Worm (Caenorhabditis elegans) whole organism, late embryonic: ENCODE data around the gene ttc-7.

Source experiments
- C08G9.2 ChIP-seq: sonication (generic microtip); optimal IDR thresholded peaks from 2 replicates; lab custom pipeline; 2016; ENCODE audit warnings: mild to moderate bottlenecking, missing genetic modification characterization, moderate library complexity, missing compliant biosample characterization
- C38D4.7 ChIP-seq: fragments of 200-800 bp; sonication (Bioruptor generic); optimal IDR thresholded peaks from 2 replicates; lab custom pipeline; 2018; ENCODE audit warnings: mild to moderate bottlenecking, missing genetic modification characterization, moderate library complexity, missing compliant biosample characterization
- F13H6.1 ChIP-seq: sonication (generic microtip); optimal IDR thresholded peaks from 2 replicates; lab custom pipeline; 2016; ENCODE audit warnings: missing genetic modification characterization, missing compliant biosample characterization
- K02D7.2 ChIP-seq: sonication (generic microtip); optimal IDR thresholded peaks from 2 replicates; lab custom pipeline; 2017; ENCODE audit warnings: mild to moderate bottlenecking, missing genetic modification characterization, missing compliant biosample characterization
- K09A11.1 ChIP-seq: sonication (generic microtip); optimal IDR thresholded peaks from 2 replicates; lab custom pipeline; 2017; ENCODE audit warnings: antibody characterized with exemption, mild to moderate bottlenecking, missing genetic modification characterization, missing compliant biosample characterization; ENCODE audit not compliant: insufficient read depth
- T23F11.4 ChIP-seq: fragments of 200-800 bp; sonication (Bioruptor generic); optimal IDR thresholded peaks from 2 replicates; lab custom pipeline; 2018; ENCODE audit warnings: mild to moderate bottlenecking, missing genetic modification characterization, missing compliant biosample characterization
- Y22D7AL.16 ChIP-seq: sonication (generic microtip); optimal IDR thresholded peaks from 2 replicates; lab custom pipeline; 2016; ENCODE audit warnings: missing genetic modification characterization, missing compliant biosample characterization
- ahr-1 ChIP-seq: sonication (generic microtip); optimal IDR thresholded peaks from 2 replicates; lab custom pipeline; 2016; ENCODE audit warnings: missing genetic modification characterization, missing compliant biosample characterization
- ceh-19 ChIP-seq: fragments of 200-800 bp; sonication (Bioruptor generic); optimal IDR thresholded peaks from 2 replicates; lab custom pipeline; 2018; ENCODE audit warnings: mild to moderate bottlenecking, missing genetic modification characterization, missing compliant biosample characterization
- ceh-2 ChIP-seq: sonication (generic microtip); optimal IDR thresholded peaks from 2 replicates; lab custom pipeline; 2016; ENCODE audit warnings: missing genotype, missing genetic modification characterization, missing compliant biosample characterization
- ceh-22 ChIP-seq: sonication (generic microtip); optimal IDR thresholded peaks from 2 replicates; lab custom pipeline; 2017; ENCODE audit warnings: missing biosample characterization, missing genetic modification characterization
- ceh-45 ChIP-seq: fragments of 200-800 bp; sonication (Bioruptor generic); IDR thresholded peaks from 2 replicates; pipeline ENCODE4 v1.3.6; 2022; ENCODE audit warnings: missing genetic modification reagents, missing genetic modification characterization, missing compliant biosample characterization
- ceh-48 ChIP-seq: sonication (generic microtip); optimal IDR thresholded peaks from 2 replicates; lab custom pipeline; 2016; ENCODE audit warnings: missing genetic modification characterization, inconsistent platforms, missing compliant biosample characterization
- ceh-6 ChIP-seq: fragments of 200-800 bp; sonication (Bioruptor generic); optimal IDR thresholded peaks from 2 replicates; lab custom pipeline; 2018; ENCODE audit warnings: mild to moderate bottlenecking, missing genetic modification characterization, missing compliant biosample characterization
- ceh-9 ChIP-seq: sonication (generic microtip); optimal IDR thresholded peaks from 2 replicates; lab custom pipeline; 2016; ENCODE audit warnings: mild to moderate bottlenecking, missing genetic modification characterization, inconsistent platforms, missing compliant biosample characterization
- che-1 ChIP-seq: sonication (generic microtip); optimal IDR thresholded peaks from 2 replicates; lab custom pipeline; 2016; ENCODE audit warnings: mild to moderate bottlenecking, missing genetic modification characterization, missing compliant biosample characterization
- elt-4 ChIP-seq: sonication (generic microtip); optimal IDR thresholded peaks from 2 replicates; lab custom pipeline; 2016; ENCODE audit warnings: missing genetic modification characterization, missing compliant biosample characterization
- eyg-1 ChIP-seq: sonication (generic microtip); optimal IDR thresholded peaks from 2 replicates; lab custom pipeline; 2016; ENCODE audit warnings: missing genotype, missing genetic modification characterization, missing compliant biosample characterization
- fax-1 ChIP-seq: sonication (generic microtip); optimal IDR thresholded peaks from 2 replicates; lab custom pipeline; 2016; ENCODE audit warnings: missing genotype, missing genetic modification characterization, missing compliant biosample characterization
- fkh-10 ChIP-seq: fragments of 150-350 bp; optimal IDR thresholded peaks from 2 replicates; lab custom pipeline; 2014; ENCODE audit warnings: missing biosample characterization, missing genetic modification reagents, missing genetic modification characterization
- gmeb-2 ChIP-seq: sonication (generic microtip); optimal IDR thresholded peaks from 2 replicates; lab custom pipeline; 2016; ENCODE audit warnings: missing genetic modification characterization, inconsistent platforms, missing compliant biosample characterization
- hlh-30 ChIP-seq: sonication (generic microtip); optimal IDR thresholded peaks from 2 replicates; lab custom pipeline; 2017; ENCODE audit warnings: antibody characterized with exemption, missing genetic modification characterization, missing compliant biosample characterization; ENCODE audit not compliant: insufficient read depth
- hlh-6 ChIP-seq: sonication (generic microtip); optimal IDR thresholded peaks from 2 replicates; lab custom pipeline; 2016; ENCODE audit warnings: missing genotype, missing genetic modification characterization, missing compliant biosample characterization
- hlh-8 ChIP-seq: sonication (generic microtip); optimal IDR thresholded peaks from 2 replicates; lab custom pipeline; 2016; ENCODE audit warnings: missing genotype, missing genetic modification characterization, missing compliant biosample characterization
- lim-6 ChIP-seq: sonication (generic microtip); optimal IDR thresholded peaks from 2 replicates; lab custom pipeline; 2016; ENCODE audit warnings: missing genetic modification characterization, missing compliant biosample characterization
- lin-11 ChIP-seq: fragments of 200-800 bp; sonication (Bioruptor generic); optimal IDR thresholded peaks from 2 replicates; lab custom pipeline; 2018; ENCODE audit warnings: mild to moderate bottlenecking, missing genetic modification characterization, missing compliant biosample characterization
- nfya-1 ChIP-seq: sonication (generic microtip); optimal IDR thresholded peaks from 2 replicates; lab custom pipeline; 2017; ENCODE audit warnings: missing genetic modification characterization, mild to moderate bottlenecking, missing compliant biosample characterization, antibody characterized with exemption, moderate library complexity
- npax-4 ChIP-seq: sonication (generic microtip); optimal IDR thresholded peaks from 2 replicates; lab custom pipeline; 2016; ENCODE audit warnings: missing genetic modification characterization, missing compliant biosample characterization
- pag-3 ChIP-seq: sonication (generic microtip); optimal IDR thresholded peaks from 2 replicates; lab custom pipeline; 2016; ENCODE audit warnings: missing compliant biosample characterization, missing genetic modification characterization, borderline replicate concordance
- pax-1 ChIP-seq: fragments of 150-350 bp; optimal IDR thresholded peaks from 2 replicates; lab custom pipeline; 2014; ENCODE audit warnings: missing biosample characterization, missing genetic modification characterization
- pqm-1 ChIP-seq: sonication (generic microtip); optimal IDR thresholded peaks from 2 replicates; lab custom pipeline; 2016; ENCODE audit warnings: missing genetic modification characterization, missing compliant biosample characterization
- rnt-1 ChIP-seq: sonication (generic microtip); optimal IDR thresholded peaks from 2 replicates; lab custom pipeline; 2016; ENCODE audit warnings: missing genetic modification characterization, missing compliant biosample characterization
- sdc-2 ChIP-seq: sonication (generic microtip); optimal IDR thresholded peaks from 2 replicates; lab custom pipeline; 2016; ENCODE audit warnings: missing genotype, missing genetic modification characterization, missing compliant biosample characterization
- sox-2 ChIP-seq: fragments of 200-800 bp; sonication (Bioruptor generic); IDR thresholded peaks from 2 replicates; pipeline ENCODE4 v1.3.6; 2022; ENCODE audit warnings: missing genetic modification reagents, missing genetic modification characterization, missing compliant biosample characterization
- sox-4 ChIP-seq: sonication (generic microtip); optimal IDR thresholded peaks from 2 replicates; lab custom pipeline; 2017; ENCODE audit warnings: mild to moderate bottlenecking, missing genetic modification characterization, inconsistent platforms, missing compliant biosample characterization
- syd-9 ChIP-seq: sonication (generic microtip); optimal IDR thresholded peaks from 2 replicates; lab custom pipeline; 2016; ENCODE audit warnings: mild to moderate bottlenecking, missing genetic modification characterization, moderate library complexity, missing compliant biosample characterization
- tbx-2 ChIP-seq: sonication (generic microtip); optimal IDR thresholded peaks from 2 replicates; lab custom pipeline; 2016; ENCODE audit warnings: missing genetic modification characterization, missing compliant biosample characterization
- ttx-3 ChIP-seq: sonication (generic microtip); optimal IDR thresholded peaks from 2 replicates; lab custom pipeline; 2016; ENCODE audit warnings: missing genetic modification reagents, missing genetic modification characterization, missing compliant biosample characterization
- unc-3 ChIP-seq, 2 experiments: fragments of 200-800 bp in 1 of 2; sonication (Bioruptor generic) in 1 of 2; sonication (generic microtip) in 1 of 2; conservative IDR thresholded peaks in 1 of 2; optimal IDR thresholded peaks in 1 of 2; 2 replicates each; pipeline versions ENCODE4 v1.3.6 to Lab custom; 2016 to 2022; ENCODE audit warnings: missing compliant biosample characterization in 2 of 2, missing genetic modification characterization in 2 of 2, missing genetic modification reagents in 1 of 2
- unc-42 ChIP-seq: sonication (generic microtip); optimal IDR thresholded peaks from 2 replicates; lab custom pipeline; 2016; ENCODE audit warnings: missing genotype, missing genetic modification characterization, missing compliant biosample characterization
- unc-86 ChIP-seq: sonication (generic microtip); optimal IDR thresholded peaks from 2 replicates; lab custom pipeline; 2016; ENCODE audit warnings: missing genetic modification characterization, missing compliant biosample characterization
- ztf-16 ChIP-seq: sonication (generic microtip); optimal IDR thresholded peaks from 2 replicates; lab custom pipeline; 2017; ENCODE audit warnings: missing genetic modification characterization, missing compliant biosample characterization

ttc-7 gene

ce11 chrIII:1833984-1834563, 26.2 kb upstream of the ttc-7 start, which contains the start of gene rexd-1:
Gene rexd-1, plus strand, starts transcription at chrIII:1834513.
- TF ChIP-seq sox-4 (no peak), ceh-9 (tag; lab: Kevin White, UChicago) (no peak), ceh-48 (tag; lab: Kevin White, UChicago) (peak; percentile 82), elt-4 (tag; lab: Kevin White, UChicago) (no peak)

- TF ChIP-seq ceh-2 (tag; lab: Kevin White, UChicago): no peak
- no peak for TF ChIP-seq rnt-1 (tag; lab: Kevin White, UChicago)
- no peak for TF ChIP-seq pag-3 (tag; lab: Kevin White, UChicago)
- no peak for TF ChIP-seq ztf-16 (tag; lab: Kevin White, UChicago)
- no peak for TF ChIP-seq K09A11.1 (tag; lab: Kevin White, UChicago)
- no peak for TF ChIP-seq ceh-45 (GFP tag; lab: Robert Waterston, UW)
- no peak for TF ChIP-seq syd-9 (tag; lab: Kevin White, UChicago)
- TF ChIP-seq fkh-10 (GFP tag; lab: Kevin White, UChicago): no peak
- TF ChIP-seq che-1: no peak
- no peak for TF ChIP-seq sdc-2 (tag; lab: Kevin White, UChicago)
These were observed 11.5 kb upstream of the ttc-7 start, which contains the start of gene pqn-82 for ce11 chrIII:1848747-1849146. Gene pqn-82, plus strand, starts transcription at chrIII:1849047.

DNA sequence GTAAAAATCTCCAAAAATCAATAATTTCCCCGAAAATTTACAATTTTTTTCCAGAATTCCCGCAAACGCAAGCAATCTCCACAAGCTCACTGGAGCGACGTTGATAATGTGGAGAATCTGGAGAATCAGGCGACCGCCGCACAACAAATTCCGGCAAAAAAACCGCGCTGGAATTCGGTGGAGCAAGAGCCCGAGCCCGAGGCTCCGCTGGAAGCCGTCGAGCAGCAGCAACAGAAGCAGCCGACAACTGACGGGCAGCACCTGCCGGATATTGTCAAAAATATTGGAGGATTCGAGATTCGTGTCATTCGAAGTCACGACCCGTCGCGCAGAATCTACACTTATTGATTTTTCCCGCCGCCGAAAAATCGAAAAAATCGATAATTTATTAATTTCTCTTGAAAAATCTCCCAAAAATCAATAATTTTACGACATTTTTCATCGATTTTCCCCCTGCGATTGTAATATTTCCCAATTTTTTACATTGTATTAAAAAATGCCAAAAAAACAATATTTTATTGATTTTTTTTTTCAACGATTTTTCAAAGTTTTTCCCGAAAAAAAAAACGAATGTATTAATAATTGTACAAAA, 8.0 kb upstream of the ttc-7 start:
- TF ChIP-seq sdc-2 (tag; lab: Kevin White, UChicago) (no peak), F13H6.1 (tag; lab: Kevin White, UChicago) (no peak), ceh-45 (GFP tag; lab: Robert Waterston, UW) (no peak)

DNA sequence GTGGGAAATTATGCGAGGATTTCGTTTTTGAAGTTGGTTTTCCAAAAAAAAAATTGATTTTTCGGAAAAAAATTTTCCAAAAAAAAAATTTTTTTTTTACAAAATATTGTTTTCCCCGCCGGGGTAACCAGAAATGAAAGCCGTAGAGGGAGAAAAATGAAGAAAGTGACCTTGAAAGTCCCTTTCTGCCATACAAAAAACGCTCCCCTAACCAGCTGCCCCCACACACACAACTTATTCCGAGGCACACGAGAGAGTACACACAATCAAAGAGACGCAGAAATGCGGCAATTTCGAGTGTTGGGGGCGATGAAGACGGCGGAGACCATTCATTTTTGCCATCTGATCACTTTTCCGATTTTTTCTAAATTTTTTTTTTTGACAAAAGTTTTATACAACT, 6.3 kb upstream of the ttc-7 start:
- no peak for TF ChIP-seq che-1
- TF ChIP-seq Y22D7AL.16 (tag; lab: Kevin White, UChicago): no peak
- TF ChIP-seq eyg-1: no peak
- TF ChIP-seq hlh-6: no peak
- TF ChIP-seq ceh-2 (tag; lab: Kevin White, UChicago): no peak
- no peak for TF ChIP-seq ceh-19 (GFP tag; lab: Kevin White, UChicago)
- no peak for TF ChIP-seq ceh-22
- no peak for TF ChIP-seq unc-42 (tag; lab: Kevin White, UChicago)
- TF ChIP-seq pqm-1 (tag; lab: Kevin White, UChicago): no peak
- no peak for TF ChIP-seq F13H6.1 (tag; lab: Kevin White, UChicago)
- TF ChIP-seq ceh-45 (GFP tag; lab: Robert Waterston, UW): no peak
- no peak for TF ChIP-seq hlh-8 (tag; lab: Kevin White, UChicago)
- no peak for TF ChIP-seq nfya-1 (tag; lab: Kevin White, UChicago)
- TF ChIP-seq lin-11 (tag; lab: Kevin White, UChicago): no peak
- no peak for TF ChIP-seq unc-3 (GFP tag; conservative IDR thresholded peaks at IDR 0.05; lab: Robert Waterston, UW)
- TF ChIP-seq unc-3 (tag; optimal IDR thresholded peaks at IDR 0.05; lab: Kevin White, UChicago): no peak
- no peak for TF ChIP-seq gmeb-2 (tag; lab: Kevin White, UChicago)
- no peak for TF ChIP-seq hlh-30

DNA sequence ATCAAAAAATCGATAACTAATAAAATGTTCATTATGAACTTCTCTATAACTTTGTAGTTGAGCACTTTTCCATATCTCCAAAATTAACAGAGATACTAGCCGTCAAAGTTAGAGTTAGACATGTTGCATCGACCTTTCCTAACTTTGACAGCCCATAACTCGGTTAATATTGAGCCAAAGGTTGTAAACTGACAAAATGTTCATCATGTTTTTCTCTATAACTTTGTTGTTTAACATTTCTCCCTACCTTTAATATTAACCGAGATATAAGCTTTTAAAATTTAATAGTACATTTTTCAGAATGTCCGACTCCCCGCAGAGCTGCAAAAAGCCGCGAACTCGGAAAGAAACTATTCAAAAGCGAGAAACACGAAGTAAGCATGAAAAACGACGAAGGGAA, 5.1 kb upstream of the ttc-7 start, which contains the start of gene hlh-33:
Gene hlh-33, plus strand, starts transcription at position 301 of the 400 bp plus-strand sequence.
- TF ChIP-seq npax-4 (tag; lab: Kevin White, UChicago) (no peak), ttx-3 (tag; lab: Kevin White, UChicago) (no peak), fax-1 (tag; lab: Kevin White, UChicago) (no peak), eyg-1 (no peak), unc-3 (GFP tag; conservative IDR thresholded peaks at IDR 0.05; lab: Robert Waterston, UW) (no peak), unc-3 (tag; optimal IDR thresholded peaks at IDR 0.05; lab: Kevin White, UChicago) (no peak), C08G9.2 (no peak), lim-6 (no peak), T23F11.4 (no peak), sox-2 (GFP tag; lab: Robert Waterston, UW) (no peak), pax-1 (tag; lab: Kevin White, UChicago) (no peak), syd-9 (tag; lab: Kevin White, UChicago) (no peak), C38D4.7 (GFP tag; lab: Kevin White, UChicago) (no peak), unc-86 (tag; lab: Kevin White, UChicago) (no peak), K09A11.1 (tag; lab: Kevin White, UChicago) (no peak), che-1 (no peak), ahr-1 (no peak), ceh-6 (no peak), tbx-2 (tag; lab: Kevin White, UChicago) (no peak), ceh-48 (tag; lab: Kevin White, UChicago) (no peak), K02D7.2 (tag; lab: Kevin White, UChicago) (no peak)
